Fruit fly (Drosophila melanogaster) whole organism, embryonic: ENCODE data around the gene CG42538.

ENCODE experiments used
- Bdp1 ChIP-seq: fragments of 200-800 bp; sonication (Bioruptor generic); optimal IDR thresholded peaks from 3 replicates; lab custom pipeline; 2016; ENCODE audit warnings: missing biosample characterization, missing genetic modification characterization
- CG10431 ChIP-seq: fragments of 200-800 bp; sonication (Bioruptor generic); optimal IDR thresholded peaks from 3 replicates; lab custom pipeline; 2018; ENCODE audit warnings: missing biosample characterization, mild to moderate bottlenecking, missing genetic modification characterization
- CG10565 ChIP-seq: fragments of 200-800 bp; sonication (Bioruptor generic); optimal IDR thresholded peaks from 3 replicates; lab custom pipeline; 2016; ENCODE audit warnings: missing biosample characterization, mild to moderate bottlenecking, missing genetic modification characterization
- CG13296 ChIP-seq: fragments of 200-800 bp; sonication (Bioruptor generic); optimal IDR thresholded peaks from 3 replicates; lab custom pipeline; 2018; ENCODE audit warnings: missing biosample characterization, mild to moderate bottlenecking, missing genetic modification characterization
- CG14050 ChIP-seq: fragments of 200-800 bp; sonication (Bioruptor generic); IDR thresholded peaks from 3 replicates; pipeline ENCODE4 v1.3.6; 2022; ENCODE audit warnings: missing biosample characterization, missing genetic modification characterization
- CG17568 ChIP-seq: fragments of 200-800 bp; sonication (Bioruptor generic); optimal IDR thresholded peaks from 2 replicates; lab custom pipeline; 2018; ENCODE audit warnings: missing biosample characterization, mild to moderate bottlenecking, missing genetic modification characterization, moderate library complexity
- CG18476 ChIP-seq: fragments of 200-800 bp; sonication (Bioruptor generic); optimal IDR thresholded peaks from 2 replicates; lab custom pipeline; 2016; ENCODE audit warnings: missing biosample characterization, mild to moderate bottlenecking, missing genetic modification characterization
- CG30020 ChIP-seq: fragments of 200-800 bp; optimal IDR thresholded peaks from 2 replicates; lab custom pipeline; 2019; ENCODE audit warnings: missing biosample characterization, mild to moderate bottlenecking, missing genetic modification characterization, moderate library complexity
- CG33213 ChIP-seq: fragments of 200-800 bp; sonication (Bioruptor generic); optimal IDR thresholded peaks from 3 replicates; lab custom pipeline; 2016; ENCODE audit warnings: missing biosample characterization, missing genetic modification characterization
- CG33557 ChIP-seq: fragments of 200-800 bp; sonication (Bioruptor generic); optimal IDR thresholded peaks from 2 replicates; lab custom pipeline; 2019; ENCODE audit warnings: missing biosample characterization, mild to moderate bottlenecking, missing genetic modification characterization, moderate library complexity
- CG34224 ChIP-seq: fragments of 200-800 bp; sonication (Bioruptor generic); IDR thresholded peaks from 3 replicates; pipeline ENCODE4 v1.3.6; 2022; ENCODE audit warnings: missing biosample characterization, missing genetic modification characterization; ENCODE audit not compliant: partially characterized antibody
- CG4404 ChIP-seq: fragments of 200-800 bp; sonication (Bioruptor generic); IDR thresholded peaks from 2 replicates; pipeline ENCODE4 v1.3.6; 2022; ENCODE audit warnings: missing biosample characterization, missing genetic modification characterization
- CG4707 ChIP-seq: fragments of 200-800 bp; sonication (Bioruptor generic); optimal IDR thresholded peaks from 2 replicates; lab custom pipeline; 2018; ENCODE audit warnings: missing biosample characterization, mild to moderate bottlenecking, missing genetic modification characterization, moderate library complexity
- CG4820 ChIP-seq: fragments of 200-800 bp; sonication (Bioruptor generic); optimal IDR thresholded peaks from 3 replicates; lab custom pipeline; 2016; ENCODE audit warnings: missing biosample characterization, missing genetic modification characterization
- CG6813 ChIP-seq: fragments of 200-800 bp; sonication (Bioruptor generic); optimal IDR thresholded peaks from 2 replicates; lab custom pipeline; 2017; ENCODE audit warnings: missing biosample characterization, missing genetic modification characterization, mild to moderate bottlenecking, moderate library complexity, missing genetic modification reagents
- CG7556 ChIP-seq: fragments of 200-800 bp; sonication (Bioruptor generic); optimal IDR thresholded peaks from 2 replicates; lab custom pipeline; 2017; ENCODE audit warnings: missing biosample characterization, mild to moderate bottlenecking, missing genetic modification characterization
- CkIIα-i1 ChIP-seq: fragments of 200-800 bp; sonication (Bioruptor generic); IDR thresholded peaks from 2 replicates; pipeline ENCODE4 v1.3.6; 2022; ENCODE audit warnings: missing biosample characterization, missing genetic modification characterization
- Deaf1 ChIP-seq: fragments of 200-800 bp; optimal IDR thresholded peaks from 3 replicates; lab custom pipeline; 2019; ENCODE audit warnings: missing biosample characterization, mild to moderate bottlenecking, missing genetic modification characterization, moderate library complexity
- Doc2 ChIP-seq: fragments of 200-800 bp; sonication (Bioruptor generic); IDR thresholded peaks from 2 replicates; pipeline ENCODE4 v1.3.6; 2022; ENCODE audit warnings: missing biosample characterization, missing genetic modification characterization
- Ets65A ChIP-seq: fragments of 200-800 bp; sonication (Bioruptor generic); peaks from one replicate; lab custom pipeline; 2016; ENCODE audit warnings: missing biosample characterization, missing genetic modification characterization
- Fer1 ChIP-seq: fragments of 200-800 bp; sonication (Bioruptor generic); optimal IDR thresholded peaks from 2 replicates; lab custom pipeline; 2017; ENCODE audit warnings: missing biosample characterization, mild to moderate bottlenecking, missing genetic modification characterization
- HLHmδ ChIP-seq: fragments of 200-800 bp; sonication (Bioruptor generic); optimal IDR thresholded peaks from 2 replicates; lab custom pipeline; 2018; ENCODE audit warnings: missing biosample characterization, mild to moderate bottlenecking, missing genetic modification characterization, moderate library complexity
- Hmr ChIP-seq: fragments of 200-800 bp; sonication (Bioruptor generic); optimal IDR thresholded peaks from 3 replicates; lab custom pipeline; 2017; ENCODE audit warnings: mild to moderate bottlenecking, missing biosample characterization, missing genetic modification reagents, missing genetic modification characterization
- MBD-R2 ChIP-seq: fragments of 200-800 bp; sonication (Bioruptor generic); IDR thresholded peaks from 2 replicates; pipeline ENCODE4 v1.3.6; 2022; ENCODE audit warnings: missing biosample characterization, missing genetic modification characterization
- Med ChIP-seq: fragments of 200-800 bp; sonication (Bioruptor generic); peaks from one replicate; lab custom pipeline; 2016; ENCODE audit warnings: missing biosample characterization, missing genetic modification characterization, mild to moderate bottlenecking, inconsistent platforms, moderate library complexity
- Pdp1 ChIP-seq, 2 experiments: fragments of 200-800 bp; sonication (Bioruptor generic); optimal IDR thresholded peaks; 3 replicates each; lab custom pipeline; 2016; ENCODE audit warnings: missing biosample characterization in 2 of 2, missing genetic modification characterization in 2 of 2, mild to moderate bottlenecking in 1 of 2, moderate library complexity in 1 of 2
- ac ChIP-seq: fragments of 200-800 bp; sonication (Bioruptor generic); optimal IDR thresholded peaks from 3 replicates; lab custom pipeline; 2017; ENCODE audit warnings: missing biosample characterization, mild to moderate bottlenecking, missing genetic modification characterization
- al ChIP-seq: fragments of 200-800 bp; sonication (Bioruptor generic); IDR thresholded peaks from 2 replicates; pipeline ENCODE4 v1.3.6; 2022; ENCODE audit warnings: missing biosample characterization, missing genetic modification characterization
- az2 ChIP-seq: fragments of 200-800 bp; sonication (Bioruptor generic); optimal IDR thresholded peaks from 3 replicates; lab custom pipeline; 2016; ENCODE audit warnings: missing biosample characterization, missing genetic modification characterization
- bsh ChIP-seq, 2 experiments: fragments of 200-800 bp; sonication (Bioruptor generic); optimal IDR thresholded peaks; 2 replicates each; lab custom pipeline; 2017 to 2018; ENCODE audit warnings: mild to moderate bottlenecking in 2 of 2, missing biosample characterization in 2 of 2, missing genetic modification characterization in 2 of 2, moderate library complexity in 1 of 2
- chif ChIP-seq, 2 experiments: fragments of 200-800 bp; sonication (Bioruptor generic); optimal IDR thresholded peaks; 3 replicates each; lab custom pipeline; 2016; ENCODE audit warnings: missing biosample characterization in 2 of 2, missing genetic modification characterization in 2 of 2
- crc ChIP-seq: fragments of 200-800 bp; sonication (Bioruptor generic); optimal IDR thresholded peaks from 2 replicates; lab custom pipeline; 2016; ENCODE audit warnings: missing biosample characterization, missing genetic modification characterization
- cwo ChIP-seq: fragments of 200-800 bp; sonication (Bioruptor generic); optimal IDR thresholded peaks from 3 replicates; lab custom pipeline; 2017; ENCODE audit warnings: missing biosample characterization, missing genetic modification characterization, mild to moderate bottlenecking, moderate library complexity, missing genetic modification reagents
- esg ChIP-seq: fragments of 200-800 bp; sonication (Bioruptor generic); conservative IDR thresholded peaks from 2 replicates; pipeline ENCODE4 v1.3.6; 2022; ENCODE audit warnings: missing biosample characterization, missing genetic modification characterization
- gro ChIP-seq: fragments of 200-800 bp; sonication (Bioruptor generic); optimal IDR thresholded peaks from 2 replicates; lab custom pipeline; 2016; ENCODE audit warnings: missing biosample characterization, missing genetic modification characterization
- gsb ChIP-seq: fragments of 200-800 bp; sonication (Bioruptor generic); IDR thresholded peaks from 2 replicates; pipeline ENCODE4 v1.3.6; 2022; ENCODE audit warnings: missing biosample characterization, missing genetic modification characterization
- jumu ChIP-seq: fragments of 200-800 bp; sonication (Bioruptor generic); optimal IDR thresholded peaks from 3 replicates; lab custom pipeline; 2016; ENCODE audit warnings: missing biosample characterization, missing genetic modification characterization
- klu ChIP-seq: fragments of 200-800 bp; sonication (Bioruptor generic); IDR thresholded peaks from 2 replicates; pipeline ENCODE4 v1.3.6; 2022; ENCODE audit warnings: missing biosample characterization, missing genetic modification characterization
- lab ChIP-seq: fragments of 200-800 bp; sonication (Bioruptor generic); optimal IDR thresholded peaks from 3 replicates; lab custom pipeline; 2017; ENCODE audit warnings: missing biosample characterization, missing genetic modification characterization, mild to moderate bottlenecking, moderate library complexity, missing genetic modification reagents
- odd ChIP-seq: fragments of 200-800 bp; sonication (Bioruptor generic); optimal IDR thresholded peaks from 2 replicates; lab custom pipeline; 2017; ENCODE audit warnings: missing biosample characterization, mild to moderate bottlenecking, missing genetic modification characterization
- p53 ChIP-seq: fragments of 200-800 bp; sonication (Bioruptor generic); optimal IDR thresholded peaks from 2 replicates; lab custom pipeline; 2016; ENCODE audit warnings: missing biosample characterization, missing genetic modification characterization
- pb ChIP-seq: fragments of 200-800 bp; sonication (Bioruptor generic); optimal IDR thresholded peaks from 3 replicates; lab custom pipeline; 2016; ENCODE audit warnings: missing biosample characterization, missing genetic modification characterization
- pita ChIP-seq: fragments of 200-800 bp; sonication (Bioruptor generic); optimal IDR thresholded peaks from 2 replicates; lab custom pipeline; 2017; ENCODE audit warnings: missing biosample characterization, mild to moderate bottlenecking, missing genetic modification characterization
- row ChIP-seq: fragments of 200-800 bp; sonication (Bioruptor generic); IDR thresholded peaks from 3 replicates; pipeline ENCODE4 v1.3.6; 2022; ENCODE audit warnings: missing biosample characterization, missing genetic modification characterization
- salm ChIP-seq: fragments of 200-800 bp; sonication (Bioruptor generic); optimal IDR thresholded peaks from 2 replicates; lab custom pipeline; 2018; ENCODE audit warnings: missing biosample characterization, mild to moderate bottlenecking, missing genetic modification characterization
- seq ChIP-seq: fragments of 200-800 bp; sonication (Bioruptor generic); IDR thresholded peaks from 2 replicates; pipeline ENCODE4 v1.3.6; 2022; ENCODE audit warnings: missing biosample characterization, missing genetic modification characterization
- vnd ChIP-seq: fragments of 200-800 bp; sonication (Bioruptor generic); IDR thresholded peaks from 3 replicates; pipeline ENCODE4 v1.3.6; 2022; ENCODE audit warnings: missing biosample characterization, missing genetic modification characterization; ENCODE audit not compliant: partially characterized antibody
- zf30C ChIP-seq: fragments of 200-800 bp; sonication (Bioruptor generic); optimal IDR thresholded peaks from 3 replicates; lab custom pipeline; 2018; ENCODE audit warnings: missing biosample characterization, mild to moderate bottlenecking, missing genetic modification characterization

Gene CG42538

dm6 chr3L:16060806-16061600, 26.7 kb downstream of the CG42538 start (continued):
- TF ChIP-seq gsb (GFP tag; lab: Robert Waterston, UW) (0 out of 2 replicates have a peak, but pooled peaks have one; percentile 24), CG14050 (GFP tag; lab: Robert Waterston, UW) (no peak), pita (GFP tag; lab: Kevin White, UChicago) (no peak), Ets65A (GFP tag; lab: Kevin White, UChicago) (peak; percentile 82), cwo (GFP tag; lab: Kevin White, UChicago) (peak; percentile 33), Med (GFP tag; lab: Kevin White, UChicago) (peak; percentile 19), CG34224 (GFP tag; lab: Robert Waterston, UW) (no peak), CG4820 (GFP tag; lab: Kevin White, UChicago) (peak; percentile 29), CG13296 (GFP tag; lab: Kevin White, UChicago) (no peak), Pdp1 (GFP tag; optimal IDR thresholded peaks at IDR 0.05; lab: Kevin White, UChicago) (no peak), salm (peak; percentile 13), Hmr (peak; percentile 53), CG4707 (GFP tag; lab: Kevin White, UChicago) (no peak), klu (GFP tag; lab: Robert Waterston, UW) (no peak), CkIIα-i1 (GFP tag; lab: Robert Waterston, UW) (no peak), odd (GFP tag; lab: Kevin White, UChicago) (peak; percentile 54), CG10431 (no peak), MBD-R2 (GFP tag; lab: Robert Waterston, UW) (peak; percentile 9; the same call in 1 of the 2 replicates), zf30C (GFP tag; lab: Kevin White, UChicago) (peak; percentile 38), az2 (GFP tag; lab: Kevin White, UChicago) (peak; percentile 51), CG7556 (GFP tag; lab: Kevin White, UChicago) (no peak), lab (GFP tag; lab: Kevin White, UChicago) (peak; percentile 50), Fer1 (peak; percentile 26), CG6813 (GFP tag; lab: Kevin White, UChicago) (no peak), p53 (GFP tag; lab: Kevin White, UChicago) (no peak), bsh (GFP tag; optimal IDR thresholded peaks at IDR 0.05; lab: Kevin White, UChicago) (peak in 1 of 2 experiments; percentile 51), esg (GFP tag; lab: Robert Waterston, UW) (peak; percentile 41; the same call in 1 of the 2 replicates), Bdp1 (GFP tag; lab: Kevin White, UChicago) (no peak), chif (GFP tag; optimal IDR thresholded peaks at IDR 0.05; lab: Kevin White, UChicago) (peak in 1 of 2 experiments; percentile 36), Doc2 (no peak), CG33213 (no peak), CG18476 (GFP tag; lab: Kevin White, UChicago) (peak; percentile 21), Deaf1 (no peak), CG4404 (GFP tag; lab: Robert Waterston, UW) (no peak), row (GFP tag; lab: Robert Waterston, UW) (peak; percentile 61; the same call in 2 of the 3 replicates), HLHmδ (GFP tag; lab: Kevin White, UChicago) (no peak), pb (GFP tag; lab: Kevin White, UChicago) (no peak), ac (GFP tag; lab: Kevin White, UChicago) (no peak), CG30020 (tag; lab: Kevin White, UChicago) (no peak), CG10565 (GFP tag; lab: Kevin White, UChicago) (no peak), al (GFP tag; lab: Robert Waterston, UW) (no peak), seq (GFP tag; lab: Robert Waterston, UW) (no peak; the same call in 1 of the 2 replicates), vnd (GFP tag; lab: Robert Waterston, UW) (no peak), CG33557 (GFP tag; lab: Kevin White, UChicago) (peak; percentile 9), jumu (no peak), gro (GFP tag; lab: Kevin White, UChicago) (no peak), crc (GFP tag; lab: Kevin White, UChicago) (no peak), CG17568 (GFP tag; lab: Kevin White, UChicago) (no peak)
